Fruit fly (Drosophila melanogaster) whole organism, embryonic: Measurements from ENCODE around the gene simj.

Experiments used
- BtbVII ChIP-seq: fragments of 200-800 bp; sonication (Bioruptor generic); optimal IDR thresholded peaks from 3 replicates; lab custom pipeline; 2017; ENCODE audit warnings: missing biosample characterization, mild to moderate bottlenecking, missing genetic modification characterization
- CG11456 ChIP-seq: fragments of 200-800 bp; sonication (Bioruptor generic); IDR thresholded peaks from 3 replicates; pipeline ENCODE4 v1.3.6; 2022; ENCODE audit warnings: missing biosample characterization, missing genetic modification characterization
- CG11723 ChIP-seq: fragments of 200-800 bp; sonication (Bioruptor generic); optimal IDR thresholded peaks from 2 replicates; lab custom pipeline; 2017; ENCODE audit warnings: missing biosample characterization, mild to moderate bottlenecking, missing genetic modification characterization
- CG13624 ChIP-seq: fragments of 200-800 bp; sonication (Bioruptor generic); optimal IDR thresholded peaks from 2 replicates; lab custom pipeline; 2016; ENCODE audit warnings: missing biosample characterization, missing genetic modification characterization
- CG14667 ChIP-seq: fragments of 200-800 bp; sonication (Bioruptor generic); IDR thresholded peaks from 2 replicates; pipeline ENCODE4 v1.3.6; 2022; ENCODE audit warnings: missing biosample characterization, missing genetic modification characterization
- CG14860 ChIP-seq: fragments of 200-800 bp; sonication (Bioruptor generic); IDR thresholded peaks from 3 replicates; pipeline ENCODE4 v1.3.6; 2022; ENCODE audit warnings: missing biosample characterization, missing genetic modification characterization; ENCODE audit not compliant: partially characterized antibody
- CG18262 ChIP-seq: fragments of 200-800 bp; optimal IDR thresholded peaks from 3 replicates; lab custom pipeline; 2019; ENCODE audit warnings: missing biosample characterization, mild to moderate bottlenecking, missing genetic modification characterization, moderate library complexity
- CG2120 ChIP-seq: fragments of 200-800 bp; sonication (Bioruptor generic); optimal IDR thresholded peaks from 3 replicates; lab custom pipeline; 2016; ENCODE audit warnings: missing biosample characterization, missing genetic modification characterization
- CG2202 ChIP-seq: fragments of 200-800 bp; sonication (Bioruptor generic); optimal IDR thresholded peaks from 2 replicates; lab custom pipeline; 2018; ENCODE audit warnings: missing biosample characterization, mild to moderate bottlenecking, missing genetic modification characterization
- CG3838 ChIP-seq: fragments of 200-800 bp; sonication (Bioruptor generic); optimal IDR thresholded peaks from 3 replicates; lab custom pipeline; 2016; ENCODE audit warnings: missing biosample characterization, missing genetic modification characterization
- CG4707 ChIP-seq: fragments of 200-800 bp; sonication (Bioruptor generic); optimal IDR thresholded peaks from 2 replicates; lab custom pipeline; 2018; ENCODE audit warnings: missing biosample characterization, mild to moderate bottlenecking, missing genetic modification characterization, moderate library complexity
- CG4820 ChIP-seq: fragments of 200-800 bp; sonication (Bioruptor generic); optimal IDR thresholded peaks from 3 replicates; lab custom pipeline; 2016; ENCODE audit warnings: missing biosample characterization, missing genetic modification characterization
- CG5953 ChIP-seq: fragments of 200-800 bp; sonication (Bioruptor generic); IDR thresholded peaks from 2 replicates; pipeline ENCODE4 v1.3.6; 2022; ENCODE audit warnings: missing biosample characterization, missing genetic modification characterization
- CG7839 ChIP-seq: fragments of 200-800 bp; sonication (Bioruptor generic); optimal IDR thresholded peaks from 3 replicates; lab custom pipeline; 2018; ENCODE audit warnings: missing biosample characterization, mild to moderate bottlenecking, missing genetic modification characterization, moderate library complexity
- CG8089 ChIP-seq: fragments of 200-800 bp; sonication (Bioruptor generic); optimal IDR thresholded peaks from 3 replicates; lab custom pipeline; 2016; ENCODE audit warnings: missing biosample characterization, missing genetic modification characterization
- CG8290 ChIP-seq, 3 experiments: fragments of 200-800 bp; sonication (Bioruptor generic); optimal IDR thresholded peaks; 2 replicates each; lab custom pipeline; 2016 to 2019; ENCODE audit warnings: missing biosample characterization in 3 of 3, missing genetic modification characterization in 3 of 3, mild to moderate bottlenecking in 2 of 3, moderate library complexity in 1 of 3
- CG8478 ChIP-seq: fragments of >200 bp; optimal IDR thresholded peaks from 2 replicates; lab custom pipeline; 2018
- Dad ChIP-seq: fragments of 200-800 bp; sonication (Bioruptor generic); optimal IDR thresholded peaks from 3 replicates; lab custom pipeline; 2016; ENCODE audit warnings: missing biosample characterization, missing genetic modification characterization
- Dip3 ChIP-seq: fragments of 200-800 bp; sonication (Bioruptor generic); optimal IDR thresholded peaks from 3 replicates; lab custom pipeline; 2016; ENCODE audit warnings: missing biosample characterization, missing genetic modification characterization
- Dll ChIP-seq: fragments of 200-800 bp; sonication (Bioruptor generic); IDR thresholded peaks from 4 replicates; pipeline ENCODE4 v1.3.6; 2022; ENCODE audit warnings: missing biosample characterization, missing genetic modification characterization; ENCODE audit not compliant: partially characterized antibody
- Dp ChIP-seq: fragments of 200-800 bp; sonication (Bioruptor generic); optimal IDR thresholded peaks from 2 replicates; lab custom pipeline; 2018; ENCODE audit warnings: missing biosample characterization, mild to moderate bottlenecking, missing genetic modification characterization, moderate library complexity
- Elba2 ChIP-seq: fragments of 200-800 bp; sonication (Bioruptor generic); optimal IDR thresholded peaks from 3 replicates; lab custom pipeline; 2016; ENCODE audit warnings: missing biosample characterization, missing genetic modification characterization
- H15 ChIP-seq: fragments of 200-800 bp; sonication (Bioruptor generic); IDR thresholded peaks from 3 replicates; pipeline ENCODE4 v1.3.6; 2022; ENCODE audit warnings: missing biosample characterization, missing genetic modification characterization
- HLH4C ChIP-seq: fragments of 200-800 bp; sonication (Bioruptor generic); IDR thresholded peaks from 3 replicates; pipeline ENCODE4 v1.3.6; 2022; ENCODE audit warnings: missing biosample characterization, missing genetic modification characterization; ENCODE audit not compliant: partially characterized antibody
- NC2β ChIP-seq: fragments of 200-800 bp; sonication (Bioruptor generic); optimal IDR thresholded peaks from 2 replicates; lab custom pipeline; 2016; ENCODE audit warnings: missing biosample characterization, missing genetic modification characterization
- Nf-YC ChIP-seq: fragments of 200-800 bp; optimal IDR thresholded peaks from 3 replicates; lab custom pipeline; 2019; ENCODE audit warnings: missing biosample characterization, mild to moderate bottlenecking, missing genetic modification characterization, moderate library complexity
- Opbp ChIP-seq: fragments of 200-800 bp; sonication (Bioruptor generic); IDR thresholded peaks from 3 replicates; pipeline ENCODE4 v1.3.6; 2022; ENCODE audit warnings: missing biosample characterization, missing genetic modification characterization; ENCODE audit not compliant: partially characterized antibody
- PHDP ChIP-seq: fragments of 200-800 bp; sonication (Bioruptor generic); optimal IDR thresholded peaks from 3 replicates; lab custom pipeline; 2018; ENCODE audit warnings: missing biosample characterization, mild to moderate bottlenecking, missing genetic modification characterization, moderate library complexity
- Poxn ChIP-seq: fragments of 200-800 bp; sonication (Bioruptor generic); IDR thresholded peaks from 2 replicates; pipeline ENCODE4 v1.3.6; 2022; ENCODE audit warnings: missing biosample characterization, missing genetic modification characterization
- Taf1 ChIP-seq: fragments of 200-800 bp; sonication (Bioruptor generic); IDR thresholded peaks from 2 replicates; pipeline ENCODE4 v1.3.6; 2022; ENCODE audit warnings: missing biosample characterization, missing genetic modification characterization
- ara ChIP-seq: fragments of 200-800 bp; sonication (Bioruptor generic); IDR thresholded peaks from 2 replicates; pipeline ENCODE4 v1.3.6; 2022; ENCODE audit warnings: missing biosample characterization, missing genetic modification characterization
- bbx ChIP-seq: fragments of 200-800 bp; sonication (Bioruptor generic); IDR thresholded peaks from 2 replicates; pipeline ENCODE4 v1.3.6; 2022; ENCODE audit warnings: missing biosample characterization, missing genetic modification characterization; ENCODE audit not compliant: partially characterized antibody
- bigmax ChIP-seq: fragments of 200-800 bp; sonication (Bioruptor generic); optimal IDR thresholded peaks from 2 replicates; lab custom pipeline; 2018; ENCODE audit warnings: missing biosample characterization, mild to moderate bottlenecking, missing genetic modification characterization
- corto ChIP-seq: fragments of 200-800 bp; sonication (Bioruptor generic); optimal IDR thresholded peaks from 2 replicates; lab custom pipeline; 2016; ENCODE audit warnings: missing biosample characterization, mild to moderate bottlenecking, missing genetic modification characterization, moderate library complexity
- eyg ChIP-seq: fragments of 200-800 bp; sonication (Bioruptor generic); optimal IDR thresholded peaks from 3 replicates; lab custom pipeline; 2016; ENCODE audit warnings: missing biosample characterization, missing genetic modification characterization
- gcm2 ChIP-seq: fragments of 200-800 bp; sonication (Bioruptor generic); optimal IDR thresholded peaks from 2 replicates; lab custom pipeline; 2016; ENCODE audit warnings: missing biosample characterization, missing genetic modification characterization
- gsb ChIP-seq: fragments of 200-800 bp; sonication (Bioruptor generic); IDR thresholded peaks from 2 replicates; pipeline ENCODE4 v1.3.6; 2022; ENCODE audit warnings: missing biosample characterization, missing genetic modification characterization
- ham ChIP-seq: fragments of 200-800 bp; sonication (Bioruptor generic); IDR thresholded peaks from 2 replicates; pipeline ENCODE4 v1.3.6; 2022; ENCODE audit warnings: missing biosample characterization, missing genetic modification characterization
- ind ChIP-seq: fragments of 200-800 bp; sonication (Bioruptor generic); optimal IDR thresholded peaks from 3 replicates; lab custom pipeline; 2016; ENCODE audit warnings: missing biosample characterization, missing genetic modification characterization
- jigr1 ChIP-seq: fragments of 200-800 bp; sonication (Bioruptor generic); IDR thresholded peaks from 3 replicates; pipeline ENCODE4 v1.3.6; 2022; ENCODE audit warnings: missing biosample characterization, missing genetic modification characterization
- jumu ChIP-seq: fragments of 200-800 bp; sonication (Bioruptor generic); optimal IDR thresholded peaks from 3 replicates; lab custom pipeline; 2016; ENCODE audit warnings: missing biosample characterization, missing genetic modification characterization
- kay ChIP-seq: fragments of 200-800 bp; sonication (Bioruptor generic); optimal IDR thresholded peaks from 2 replicates; lab custom pipeline; 2016; ENCODE audit warnings: missing biosample characterization, missing genetic modification characterization
- oc ChIP-seq: fragments of 200-800 bp; sonication (Bioruptor generic); optimal IDR thresholded peaks from 2 replicates; lab custom pipeline; 2018; ENCODE audit warnings: missing biosample characterization, mild to moderate bottlenecking, missing genetic modification characterization, moderate library complexity
- otp ChIP-seq: fragments of 200-800 bp; sonication (Bioruptor generic); IDR thresholded peaks from 3 replicates; pipeline ENCODE4, ENCODE4 v1.3.6; 2022; ENCODE audit warnings: missing biosample characterization, missing genetic modification characterization
- ranshi ChIP-seq: fragments of 200-800 bp; sonication (Bioruptor generic); IDR thresholded peaks from 2 replicates; pipeline ENCODE4 v1.3.6; 2022; ENCODE audit warnings: missing biosample characterization, missing genetic modification characterization
- seq ChIP-seq: fragments of 200-800 bp; sonication (Bioruptor generic); IDR thresholded peaks from 2 replicates; pipeline ENCODE4 v1.3.6; 2022; ENCODE audit warnings: missing biosample characterization, missing genetic modification characterization
- sqz ChIP-seq: fragments of 200-800 bp; sonication (Bioruptor generic); optimal IDR thresholded peaks from 3 replicates; lab custom pipeline; 2018; ENCODE audit warnings: missing biosample characterization, mild to moderate bottlenecking, missing genetic modification characterization
- ssp ChIP-seq: fragments of 200-800 bp; sonication (Bioruptor generic); IDR thresholded peaks from 2 replicates; pipeline ENCODE4 v1.3.6; 2022; ENCODE audit warnings: missing biosample characterization, missing genetic modification characterization
- trem ChIP-seq: fragments of 200-800 bp; optimal IDR thresholded peaks from 3 replicates; lab custom pipeline; 2019; ENCODE audit warnings: missing biosample characterization, mild to moderate bottlenecking, missing genetic modification characterization, moderate library complexity
- yki ChIP-seq: fragments of >200 bp; optimal IDR thresholded peaks from 3 replicates; lab custom pipeline; 2018
- zfh2 ChIP-seq: fragments of 200-800 bp; sonication (Bioruptor generic); optimal IDR thresholded peaks from 2 replicates; lab custom pipeline; 2016; ENCODE audit warnings: missing biosample characterization, missing genetic modification characterization

Gene simj

dm6 chr3L:10664511-10665062 is at the start of gene simj (continued):
- TF ChIP-seq CG8478 (no peak), jumu (GFP tag; lab: Kevin White, UChicago) (peak; percentile 46), zfh2 (GFP tag; lab: Kevin White, UChicago) (peak; percentile 38), CG2202 (tag; lab: Kevin White, UChicago) (peak; percentile 35), ara (no peak), H15 (GFP tag; lab: Robert Waterston, UW) (no peak), Elba2 (no peak), trem (peak; percentile 78), gcm2 (GFP tag; lab: Kevin White, UChicago) (peak; percentile 61), HLH4C (GFP tag; lab: Robert Waterston, UW) (peak; percentile 72; the same call in 2 of the 3 replicates), CG8089 (GFP tag; lab: Kevin White, UChicago) (peak; percentile 23), CG18262 (tag; lab: Kevin White, UChicago) (peak; percentile 34), CG11456 (GFP tag; lab: Robert Waterston, UW) (no peak), Opbp (GFP tag; lab: Robert Waterston, UW) (peak; percentile 94), BtbVII (GFP tag; lab: Kevin White, UChicago) (peak; percentile 46), gsb (GFP tag; lab: Robert Waterston, UW) (no peak), bigmax (GFP tag; lab: Kevin White, UChicago) (peak; percentile 67), Nf-YC (tag; lab: Kevin White, UChicago) (peak; percentile 61), corto (GFP tag; lab: Kevin White, UChicago) (peak; percentile 2), Dip3 (GFP tag; lab: Kevin White, UChicago) (no peak), jigr1 (GFP tag; lab: Robert Waterston, UW) (no peak), bbx (GFP tag; lab: Robert Waterston, UW) (peak; percentile 95), ham (no peak), CG14667 (GFP tag; lab: Robert Waterston, UW) (no peak), ind (GFP tag; lab: Kevin White, UChicago) (no peak), ssp (GFP tag; lab: Robert Waterston, UW) (no peak), Dad (GFP tag; lab: Kevin White, UChicago) (peak; percentile 77), Dp (peak; percentile 81), otp (0 out of 3 replicates have a peak, but pooled peaks have one; percentile 21), seq (GFP tag; lab: Robert Waterston, UW) (no peak), yki (lab: Kevin White, UChicago) (no peak), Poxn (GFP tag; lab: Robert Waterston, UW) (no peak), PHDP (tag; lab: Kevin White, UChicago) (peak; percentile 34), oc (peak; percentile 70), CG2120 (GFP tag; lab: Kevin White, UChicago) (peak; percentile 62), CG7839 (peak; percentile 11), CG8290 (GFP tag; optimal IDR thresholded peaks at IDR 0.05; lab: Kevin White, UChicago) (peak; percentile 64), CG8290 (tag; optimal IDR thresholded peaks at IDR 0.05; lab: Kevin White, UChicago) (peak in 1 of 2 experiments; percentile 87), CG4820 (GFP tag; lab: Kevin White, UChicago) (no peak), CG14860 (GFP tag; lab: Robert Waterston, UW) (peak; percentile 55; the same call in 1 of the 3 replicates), Taf1 (GFP tag; lab: Robert Waterston, UW) (no peak; the same call in 1 of the 2 replicates), kay (GFP tag; lab: Kevin White, UChicago) (no peak), CG4707 (GFP tag; lab: Kevin White, UChicago) (peak; percentile 63), CG11723 (GFP tag; lab: Kevin White, UChicago) (peak; percentile 12), Dll (GFP tag; lab: Robert Waterston, UW) (peak; percentile 76), CG3838 (GFP tag; lab: Kevin White, UChicago) (peak; percentile 51), eyg (GFP tag; lab: Kevin White, UChicago) (peak; percentile 28), sqz (GFP tag; lab: Kevin White, UChicago) (peak; percentile 67), CG5953 (GFP tag; lab: Robert Waterston, UW) (no peak), ranshi (GFP tag; lab: Robert Waterston, UW) (peak; percentile 66; the same call in 1 of the 2 replicates), CG13624 (GFP tag; lab: Kevin White, UChicago) (peak; percentile 75), NC2β (GFP tag; lab: Kevin White, UChicago) (peak; percentile 52)
